Worm (Caenorhabditis elegans): ENCODE data around the gene R10E9.4.

The R10E9.4 gene

ce11 chrIII:4013061-4013460, 40.5 kb upstream of the R10E9.4 start:
- TF ChIP-seq fos-1 (tag; optimal IDR thresholded peaks at IDR 0.05) (no peak), nhr-25 (tag; optimal IDR thresholded peaks at IDR 0.05) (no peak), ZK546.5 (tag; optimal IDR thresholded peaks at IDR 0.05) (no peak), aly-2 (tag; optimal IDR thresholded peaks at IDR 0.05) (no peak), ceh-82 (tag; optimal IDR thresholded peaks at IDR 0.05) (no peak), elt-3 (tag; optimal IDR thresholded peaks at IDR 0.05) (no peak), ztf-1 (GFP tag; conservative IDR thresholded peaks at IDR 0.05) (no peak), lin-11 (tag; optimal IDR thresholded peaks at IDR 0.05) (no peak), unc-55 (GFP tag; optimal IDR thresholded peaks at IDR 0.05) (no peak), nhr-237 (tag; optimal IDR thresholded peaks at IDR 0.05) (no peak), unc-62 (GFP tag; optimal IDR thresholded peaks at IDR 0.05) (no peak), mbf-1 (tag; optimal IDR thresholded peaks at IDR 0.05) (no peak)

ce11 chrIII:4012036-4012435, 39.4 kb upstream of the R10E9.4 start, which contains the start of gene C36E8.4:
TSS of gene C36E8.4 (plus strand) at chrIII:4012336.
- TF ChIP-seq nhr-10 (tag; optimal IDR thresholded peaks at IDR 0.05) (no peak), aly-2 (tag; optimal IDR thresholded peaks at IDR 0.05) (no peak), F13H6.1 (tag; optimal IDR thresholded peaks at IDR 0.05) (no peak), dmd-4 (tag; optimal IDR thresholded peaks at IDR 0.05) (no peak), nhr-77 (tag; optimal IDR thresholded peaks at IDR 0.05) (no peak), C34F6.9 (tag; optimal IDR thresholded peaks at IDR 0.05) (no peak), nhr-23 (tag; optimal IDR thresholded peaks at IDR 0.05) (no peak), ceh-82 (tag; optimal IDR thresholded peaks at IDR 0.05) (no peak), crh-2 (tag; optimal IDR thresholded peaks at IDR 0.05) (no peak), sma-3 (GFP tag; optimal IDR thresholded peaks at IDR 0.05) (no peak)

- peak; percentile 84 for TF ChIP-seq fos-1 (tag; optimal IDR thresholded peaks at IDR 0.05)
- no peak for TF ChIP-seq ceh-82 (tag; optimal IDR thresholded peaks at IDR 0.05)
- no peak for TF ChIP-seq Y55F3AM.14 (GFP tag; optimal IDR thresholded peaks at IDR 0.05)
- TF ChIP-seq nhr-21 (tag; optimal IDR thresholded peaks at IDR 0.05) = no peak
- no peak for TF ChIP-seq lsy-2 (tag; optimal IDR thresholded peaks at IDR 0.05)
Measured at ce11 chrIII:4010987-4011386, 38.4 kb upstream of the R10E9.4 start.

DNA sequence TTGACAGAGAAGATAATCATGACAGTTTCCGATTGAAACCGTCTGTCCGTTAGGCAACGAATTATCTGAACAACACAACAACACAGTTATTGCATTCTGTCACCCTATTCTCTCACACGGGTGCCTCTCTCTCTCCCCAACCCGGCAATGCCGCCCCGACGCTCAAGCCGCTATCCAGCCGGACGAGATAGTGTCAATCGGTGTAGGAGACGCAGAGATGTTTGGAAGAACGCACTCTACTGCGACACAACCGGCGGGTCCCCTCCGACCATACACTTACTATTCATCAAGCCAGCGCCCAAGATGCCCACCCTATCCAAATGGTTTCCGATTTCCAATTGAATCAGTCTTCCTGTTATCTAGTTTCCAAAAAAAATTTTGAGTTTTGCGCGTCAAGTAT, 37.6 kb upstream of the R10E9.4 start:
- TF ChIP-seq crh-2 (tag; optimal IDR thresholded peaks at IDR 0.05) (no peak), fos-1 (tag; optimal IDR thresholded peaks at IDR 0.05) (peak; percentile 7), lin-13 (GFP tag; optimal IDR thresholded peaks at IDR 0.05) (no peak), nhr-129 (tag; optimal IDR thresholded peaks at IDR 0.05) (peak; percentile 13), nhr-25 (tag; optimal IDR thresholded peaks at IDR 0.05) (peak; percentile 7), lsy-2 (tag; optimal IDR thresholded peaks at IDR 0.05) (peak in 1 of 2 experiments; percentile 43), unc-62 (GFP tag; optimal IDR thresholded peaks at IDR 0.05) (no peak), Y55F3AM.14 (GFP tag; optimal IDR thresholded peaks at IDR 0.05) (no peak), egl-27 (tag; optimal IDR thresholded peaks at IDR 0.05) (peak; percentile 13), sma-3 (GFP tag; optimal IDR thresholded peaks at IDR 0.05) (peak; percentile 5), blmp-1 (tag; optimal IDR thresholded peaks at IDR 0.05; ENCODE audit: insufficient read depth) (no peak), zag-1 (tag; optimal IDR thresholded peaks at IDR 0.05) (no peak), ceh-16 (tag; optimal IDR thresholded peaks at IDR 0.05) (peak; percentile 37)

DNA sequence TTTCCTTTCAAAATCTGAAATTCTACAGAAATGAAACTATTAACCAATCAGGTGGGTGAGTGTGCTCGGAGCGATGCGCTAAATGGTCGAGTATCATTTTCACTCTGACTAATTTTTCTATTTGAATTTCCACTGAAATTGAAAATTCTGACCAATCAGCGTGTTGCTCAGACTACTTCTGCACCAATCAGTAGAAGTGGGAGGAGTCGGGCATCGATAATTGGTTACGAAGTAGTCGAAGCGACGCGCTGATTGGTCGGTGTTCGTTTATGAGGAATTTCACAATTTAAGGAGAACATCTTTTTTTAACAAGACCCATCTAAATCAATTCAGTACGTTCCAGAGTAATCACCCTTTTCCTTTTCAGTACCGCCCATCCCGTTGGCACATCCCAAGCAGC, 36.6 kb upstream of the R10E9.4 start:
- no peak for TF ChIP-seq peb-1 (tag; optimal IDR thresholded peaks at IDR 0.05)
- TF ChIP-seq crh-2 (tag; optimal IDR thresholded peaks at IDR 0.05) = no peak
- TF ChIP-seq lin-13 (GFP tag; optimal IDR thresholded peaks at IDR 0.05) = no peak
- no peak for TF ChIP-seq nhr-6 (tag; optimal IDR thresholded peaks at IDR 0.05)
- no peak for TF ChIP-seq ztf-4 (tag; optimal IDR thresholded peaks at IDR 0.05)
- no peak for TF ChIP-seq ceh-82 (tag; optimal IDR thresholded peaks at IDR 0.05)
- TF ChIP-seq nhr-237 (tag; optimal IDR thresholded peaks at IDR 0.05) = no peak
- TF ChIP-seq elt-1 (tag; optimal IDR thresholded peaks at IDR 0.05) = no peak
- no peak for TF ChIP-seq sem-4 (tag; optimal IDR thresholded peaks at IDR 0.05)
- no peak for TF ChIP-seq nhr-10 (tag; optimal IDR thresholded peaks at IDR 0.05)
- TF ChIP-seq unc-62 (GFP tag; optimal IDR thresholded peaks at IDR 0.05) = no peak

Data from whole organism, L2 larva.